Worm (Caenorhabditis elegans) whole organism, young adult: ENCODE results near the gene pot-1.

Experiments
- B0019.2 ChIP-seq: fragments of 200-800 bp; sonication (Bioruptor generic); conservative IDR thresholded peaks from 2 replicates; pipeline ENCODE4 v1.3.6; 2022; ENCODE audit warnings: missing genetic modification reagents, missing genetic modification characterization, missing compliant biosample characterization
- B0261.1 ChIP-seq: sonication (generic microtip); optimal IDR thresholded peaks from 2 replicates; lab custom pipeline; 2016; ENCODE audit warnings: mild to moderate bottlenecking, missing genetic modification characterization, moderate library complexity, missing compliant biosample characterization
- C06A6.2 ChIP-seq: fragments of 200-800 bp; sonication (Bioruptor generic); conservative IDR thresholded peaks from 2 replicates; pipeline ENCODE4 v1.3.6; 2022; ENCODE audit warnings: missing genetic modification characterization, missing compliant biosample characterization
- C17E4.6 ChIP-seq: fragments of 200-800 bp; sonication (Bioruptor generic); IDR thresholded peaks from 2 replicates; pipeline ENCODE4 v1.3.6; 2022; ENCODE audit warnings: missing genetic modification reagents, missing genetic modification characterization, missing compliant biosample characterization
- F10E7.11 ChIP-seq: sonication (generic microtip); optimal IDR thresholded peaks from 2 replicates; lab custom pipeline; 2017; ENCODE audit warnings: mild to moderate bottlenecking, missing genetic modification characterization, moderate library complexity, missing compliant biosample characterization
- F23B12.7 ChIP-seq: sonication (generic microtip); optimal IDR thresholded peaks from 2 replicates; lab custom pipeline; 2017; ENCODE audit warnings: missing genetic modification characterization, mild to moderate bottlenecking, missing compliant biosample characterization, antibody characterized with exemption, moderate library complexity; ENCODE audit not compliant: insufficient read depth
- F39B2.1 ChIP-seq: fragments of 200-800 bp; sonication (Bioruptor generic); IDR thresholded peaks from 2 replicates; pipeline ENCODE4 v1.3.6; 2022; ENCODE audit warnings: missing genetic modification reagents, missing genetic modification characterization, missing compliant biosample characterization
- K11D2.4 ChIP-seq: fragments of 200-800 bp; sonication (Bioruptor generic); IDR thresholded peaks from 2 replicates; pipeline ENCODE4 v1.3.6; 2022; ENCODE audit warnings: missing genetic modification reagents, missing genetic modification characterization, missing compliant biosample characterization
- K12H6.12 ChIP-seq: fragments of 200-800 bp; sonication (Bioruptor generic); optimal IDR thresholded peaks from 2 replicates; lab custom pipeline; 2018; ENCODE audit warnings: mild to moderate bottlenecking, missing genetic modification characterization, missing compliant biosample characterization
- T26A5.8 ChIP-seq: sonication (generic microtip); optimal IDR thresholded peaks from 2 replicates; lab custom pipeline; 2016; ENCODE audit warnings: missing genetic modification characterization, missing compliant biosample characterization
- attf-3 ChIP-seq: fragments of 200-800 bp; sonication (Bioruptor generic); conservative IDR thresholded peaks from 2 replicates; pipeline ENCODE4 v1.3.6; 2022; ENCODE audit warnings: missing genetic modification reagents, missing genetic modification characterization, missing compliant biosample characterization
- attf-5 ChIP-seq: fragments of 200-800 bp; sonication (Bioruptor generic); optimal IDR thresholded peaks from 2 replicates; lab custom pipeline; 2018; ENCODE audit warnings: mild to moderate bottlenecking, missing genetic modification characterization, missing compliant biosample characterization
- attf-6 ChIP-seq: fragments of 200-800 bp; sonication (Bioruptor generic); IDR thresholded peaks from 2 replicates; pipeline ENCODE4 v1.3.6; 2022; ENCODE audit warnings: missing genetic modification reagents, missing genetic modification characterization, missing compliant biosample characterization
- ccch-3 ChIP-seq: fragments of 200-800 bp; sonication (Bioruptor generic); optimal IDR thresholded peaks from 2 replicates; lab custom pipeline; 2018; ENCODE audit warnings: mild to moderate bottlenecking, missing genetic modification characterization, missing compliant biosample characterization
- cebp-2 ChIP-seq: fragments of 200-800 bp; sonication (Bioruptor generic); IDR thresholded peaks from 2 replicates; pipeline ENCODE4 v1.3.6; 2022; ENCODE audit warnings: missing genetic modification characterization, missing compliant biosample characterization
- ceh-100 ChIP-seq: fragments of 200-800 bp; sonication (Bioruptor generic); IDR thresholded peaks from 2 replicates; pipeline ENCODE4 v1.3.6; 2022; ENCODE audit warnings: missing genetic modification reagents, missing genetic modification characterization, missing compliant biosample characterization
- dpff-1 ChIP-seq: sonication (generic microtip); optimal IDR thresholded peaks from 2 replicates; lab custom pipeline; 2017; ENCODE audit warnings: mild to moderate bottlenecking, missing genetic modification characterization, missing compliant biosample characterization
- dpl-1 ChIP-seq: fragments of 150-350 bp; optimal IDR thresholded peaks from 2 replicates; lab custom pipeline; 2014; ENCODE audit warnings: missing biosample characterization, missing genetic modification reagents, missing genetic modification characterization
- egl-18 ChIP-seq: fragments of 200-800 bp; sonication (Bioruptor generic); IDR thresholded peaks from 2 replicates; pipeline ENCODE4 v1.3.6; 2022; ENCODE audit warnings: missing genetic modification reagents, missing genetic modification characterization, missing compliant biosample characterization
- egl-44 ChIP-seq: fragments of 200-800 bp; sonication (Bioruptor generic); IDR thresholded peaks from 2 replicates; pipeline ENCODE4 v1.3.6; 2022; ENCODE audit warnings: missing genetic modification reagents, missing genetic modification characterization, missing compliant biosample characterization
- fkh-3 ChIP-seq: sonication (generic microtip); optimal IDR thresholded peaks from 2 replicates; lab custom pipeline; 2016; ENCODE audit warnings: mild to moderate bottlenecking, missing genetic modification characterization, missing compliant biosample characterization
- hlh-12 ChIP-seq: sonication (generic microtip); optimal IDR thresholded peaks from 2 replicates; lab custom pipeline; 2016; ENCODE audit warnings: missing genetic modification characterization, missing compliant biosample characterization
- hlh-26 ChIP-seq: fragments of 200-800 bp; sonication (Bioruptor generic); conservative IDR thresholded peaks from 2 replicates; pipeline ENCODE4 v1.3.6; 2022; ENCODE audit warnings: missing genetic modification reagents, missing genetic modification characterization, missing compliant biosample characterization
- hmg-1.2 ChIP-seq: fragments of 200-800 bp; sonication (Bioruptor generic); IDR thresholded peaks from 2 replicates; pipeline ENCODE4 v1.3.6; 2022; ENCODE audit warnings: missing genetic modification reagents, missing genetic modification characterization, missing compliant biosample characterization
- hsf-1 ChIP-seq: fragments of 200-800 bp; sonication (Bioruptor generic); IDR thresholded peaks from 2 replicates; pipeline ENCODE4 v1.3.6; 2022; ENCODE audit warnings: missing genetic modification reagents, missing genetic modification characterization, missing compliant biosample characterization
- let-526 ChIP-seq: fragments of 200-800 bp; sonication (Bioruptor generic); IDR thresholded peaks from 2 replicates; pipeline ENCODE4 v1.3.6; 2022; ENCODE audit warnings: missing genetic modification reagents, missing genetic modification characterization, missing compliant biosample characterization
- lin-26 ChIP-seq: fragments of 200-800 bp; sonication (Bioruptor generic); IDR thresholded peaks from 2 replicates; pipeline ENCODE4 v1.3.6; 2022; ENCODE audit warnings: missing genetic modification reagents, missing genetic modification characterization, missing compliant biosample characterization
- lin-40 ChIP-seq: sonication (generic microtip); optimal IDR thresholded peaks from 2 replicates; lab custom pipeline; 2016; ENCODE audit warnings: missing genetic modification characterization, mild to moderate bottlenecking, missing compliant biosample characterization, missing genotype, missing genetic modification reagents
- lir-1 ChIP-seq: fragments of 200-800 bp; sonication (Bioruptor generic); conservative IDR thresholded peaks from 2 replicates; pipeline ENCODE4 v1.3.6; 2022; ENCODE audit warnings: missing genetic modification reagents, missing genetic modification characterization, missing compliant biosample characterization
- lsl-1 ChIP-seq: fragments of 200-800 bp; sonication (Bioruptor generic); optimal IDR thresholded peaks from 2 replicates; lab custom pipeline; 2018; ENCODE audit warnings: mild to moderate bottlenecking, missing genetic modification characterization, moderate library complexity, missing compliant biosample characterization
- lsy-27 ChIP-seq: sonication (generic microtip); optimal IDR thresholded peaks from 2 replicates; lab custom pipeline; 2017; ENCODE audit warnings: missing genetic modification characterization, mild to moderate bottlenecking, missing compliant biosample characterization, antibody characterized with exemption, missing genotype, borderline replicate concordance; ENCODE audit not compliant: insufficient read depth
- madf-10 ChIP-seq: sonication (generic microtip); optimal IDR thresholded peaks from 2 replicates; lab custom pipeline; 2016; ENCODE audit warnings: mild to moderate bottlenecking, missing genetic modification characterization, missing compliant biosample characterization
- madf-3 ChIP-seq: fragments of 200-800 bp; sonication (Bioruptor generic); IDR thresholded peaks from 2 replicates; pipeline ENCODE4 v1.3.6; 2022; ENCODE audit warnings: missing genetic modification reagents, missing genetic modification characterization, missing compliant biosample characterization
- mcd-1 ChIP-seq: fragments of 200-800 bp; sonication (Bioruptor generic); IDR thresholded peaks from 2 replicates; pipeline ENCODE4 v1.3.6; 2022; ENCODE audit warnings: missing genetic modification reagents, missing genetic modification characterization, missing compliant biosample characterization
- nfya-1 ChIP-seq: sonication (generic microtip); optimal IDR thresholded peaks from 2 replicates; lab custom pipeline; 2017; ENCODE audit warnings: antibody characterized with exemption, missing compliant biosample characterization, missing genetic modification characterization, borderline replicate concordance; ENCODE audit not compliant: insufficient read depth
- nfya-2 ChIP-seq: fragments of 200-800 bp; sonication (Bioruptor generic); IDR thresholded peaks from 2 replicates; pipeline ENCODE4 v1.3.6; 2022; ENCODE audit warnings: missing genetic modification reagents, missing genetic modification characterization, missing compliant biosample characterization
- nhr-80 ChIP-seq: sonication (generic microtip); optimal IDR thresholded peaks from 2 replicates; lab custom pipeline; 2016; ENCODE audit warnings: missing genetic modification characterization, missing compliant biosample characterization
- nhr-90 ChIP-seq: sonication (generic microtip); optimal IDR thresholded peaks from 2 replicates; lab custom pipeline; 2016; ENCODE audit warnings: missing genotype, mild to moderate bottlenecking, missing genetic modification characterization, missing compliant biosample characterization
- pbrm-1 ChIP-seq: fragments of 200-800 bp; sonication (Bioruptor generic); IDR thresholded peaks from 2 replicates; pipeline ENCODE4 v1.3.6; 2022; ENCODE audit warnings: missing genetic modification reagents, missing genetic modification characterization, missing compliant biosample characterization
- pha-4 ChIP-seq: fragments of 150-350 bp; sonication (generic microtip); optimal IDR thresholded peaks from 2 replicates; lab custom pipeline; 2014; ENCODE audit warnings: missing biosample characterization, missing genetic modification reagents, missing genetic modification characterization
- repo-1 ChIP-seq: sonication (generic microtip); optimal IDR thresholded peaks from 2 replicates; lab custom pipeline; 2017; ENCODE audit warnings: mild to moderate bottlenecking, missing genetic modification characterization, missing compliant biosample characterization
- snpc-1.1 ChIP-seq: sonication (generic microtip); optimal IDR thresholded peaks from 2 replicates; lab custom pipeline; 2017; ENCODE audit warnings: missing genetic modification characterization, mild to moderate bottlenecking, missing compliant biosample characterization, antibody characterized with exemption, moderate library complexity, missing genotype, missing genetic modification reagents; ENCODE audit not compliant: insufficient read depth
- snpc-1.3 ChIP-seq: sonication (generic microtip); optimal IDR thresholded peaks from 2 replicates; lab custom pipeline; 2017; ENCODE audit warnings: missing genetic modification characterization, mild to moderate bottlenecking, missing compliant biosample characterization, antibody characterized with exemption, moderate library complexity, missing genotype, missing genetic modification reagents; ENCODE audit not compliant: insufficient read depth
- snpc-4 ChIP-seq, 5 experiments: fragments of 150-350 bp in 1 of 5; sonication (generic microtip) in 4 of 5; optimal IDR thresholded peaks; 2 replicates each; lab custom pipeline; 2014 to 2018; ENCODE audit warnings: missing genetic modification characterization in 5 of 5, missing biosample characterization in 3 of 5, antibody characterized with exemption in 2 of 5, mild to moderate bottlenecking in 2 of 5, missing compliant biosample characterization in 2 of 5, missing genotype in 2 of 5, moderate library complexity in 2 of 5, missing genetic modification reagents in 1 of 5
- somi-1 ChIP-seq: fragments of 200-800 bp; sonication (Bioruptor generic); optimal IDR thresholded peaks from 2 replicates; lab custom pipeline; 2018; ENCODE audit warnings: mild to moderate bottlenecking, missing genetic modification characterization, missing compliant biosample characterization
- tlf-1 ChIP-seq: fragments of 200-800 bp; sonication (Bioruptor generic); optimal IDR thresholded peaks from 2 replicates; lab custom pipeline; 2018; ENCODE audit warnings: mild to moderate bottlenecking, missing genetic modification characterization, missing compliant biosample characterization
- ztf-26 ChIP-seq: sonication (generic microtip); optimal IDR thresholded peaks from 2 replicates; lab custom pipeline; 2017; ENCODE audit warnings: missing genetic modification characterization, missing compliant biosample characterization
- ztf-6 ChIP-seq: fragments of 200-800 bp; sonication (Bioruptor generic); IDR thresholded peaks from 2 replicates; pipeline ENCODE4 v1.3.6; 2022; ENCODE audit warnings: missing genetic modification reagents, missing genetic modification characterization, missing compliant biosample characterization

pot-1 gene

DNA sequence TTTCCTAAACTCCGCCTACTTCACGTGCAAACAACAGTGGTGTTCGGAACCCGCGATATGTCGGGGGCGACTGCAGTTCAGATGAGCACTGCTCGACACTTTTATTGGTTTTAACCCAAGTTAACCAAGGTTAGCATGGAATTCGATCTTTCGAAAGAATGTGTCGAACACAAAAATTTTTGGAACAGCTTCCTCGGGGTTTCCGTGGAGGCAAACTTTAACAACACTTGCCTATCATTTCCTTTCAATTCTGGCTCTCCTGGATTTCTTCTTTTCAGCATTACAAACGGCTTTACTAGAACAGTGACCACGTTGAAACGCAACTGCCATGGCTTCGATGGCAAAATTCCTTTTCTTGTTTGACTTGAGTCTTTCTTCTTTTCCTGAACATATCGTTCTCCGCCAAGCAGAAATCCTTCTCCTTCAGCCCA, 7.8 kb upstream of the pot-1 start (continued):
- TF ChIP-seq mcd-1 (GFP tag; lab: Robert Waterston, UW): peak; percentile 65
- TF ChIP-seq egl-18 (GFP tag; lab: Robert Waterston, UW): 0 out of 2 replicates have a peak, but pooled peaks have one; percentile 32
- TF ChIP-seq K12H6.12 (tag; lab: Kevin White, UChicago): no peak
- peak; percentile 21 for TF ChIP-seq attf-5 (GFP tag; lab: Kevin White, UChicago)
- peak; percentile 76 for TF ChIP-seq tlf-1
- peak; percentile 70 for TF ChIP-seq lsl-1 (GFP tag; lab: Kevin White, UChicago)
- TF ChIP-seq nhr-80 (tag; lab: Kevin White, UChicago): peak; percentile 63
- TF ChIP-seq T26A5.8 (tag; lab: Kevin White, UChicago): peak; percentile 13
- peak; percentile 1 for TF ChIP-seq ztf-26 (tag; lab: Kevin White, UChicago)
- TF ChIP-seq let-526 (GFP tag; lab: Robert Waterston, UW): no peak
- peak; percentile 61; the same call in 1 of the 2 replicates for TF ChIP-seq attf-3
- TF ChIP-seq dpff-1 (tag; lab: Kevin White, UChicago): peak; percentile 90
- TF ChIP-seq snpc-4 (GFP tag; optimal IDR thresholded peaks at IDR 0.05; lab: Kevin White, UChicago): peak; percentile 98
- peak; percentile 98 to 100 (median 99) for TF ChIP-seq snpc-4 (tag; optimal IDR thresholded peaks at IDR 0.05; lab: Kevin White, UChicago)
- peak; percentile 67 for TF ChIP-seq lin-26
- no peak for TF ChIP-seq somi-1
- TF ChIP-seq fkh-3 (tag; lab: Kevin White, UChicago): peak; percentile 92
- no peak for TF ChIP-seq dpl-1 (GFP tag; lab: Kevin White, UChicago)
- peak; percentile 49; the same call in 1 of the 2 replicates for TF ChIP-seq lir-1 (GFP tag; lab: Robert Waterston, UW)
- TF ChIP-seq snpc-1.3 (tag; lab: Kevin White, UChicago): peak; percentile 95
- TF ChIP-seq repo-1 (tag; lab: Kevin White, UChicago): peak; percentile 89
- no peak for TF ChIP-seq F39B2.1
- peak; percentile 51; the same call in 1 of the 2 replicates for TF ChIP-seq C17E4.6 (GFP tag; lab: Robert Waterston, UW)
- TF ChIP-seq ztf-6 (GFP tag; lab: Robert Waterston, UW): no peak
- TF ChIP-seq B0019.2: no peak
- TF ChIP-seq egl-44 (GFP tag; lab: Robert Waterston, UW): 0 out of 2 replicates have a peak, but pooled peaks have one; percentile 18
- peak; percentile 97 for TF ChIP-seq attf-6 (GFP tag; lab: Robert Waterston, UW)
- TF ChIP-seq lin-40 (tag; lab: Kevin White, UChicago): peak; percentile 43
- TF ChIP-seq cebp-2 (GFP tag; lab: Robert Waterston, UW): no peak
- peak; percentile 3 for TF ChIP-seq B0261.1
- TF ChIP-seq hmg-1.2 (GFP tag; lab: Robert Waterston, UW): peak; percentile 93
- peak; percentile 75 for TF ChIP-seq F23B12.7
- no peak for TF ChIP-seq K11D2.4
- no peak for TF ChIP-seq ccch-3
- peak; percentile 67 for TF ChIP-seq madf-10 (tag; lab: Kevin White, UChicago)
- TF ChIP-seq lsy-27: peak; percentile 21

DNA sequence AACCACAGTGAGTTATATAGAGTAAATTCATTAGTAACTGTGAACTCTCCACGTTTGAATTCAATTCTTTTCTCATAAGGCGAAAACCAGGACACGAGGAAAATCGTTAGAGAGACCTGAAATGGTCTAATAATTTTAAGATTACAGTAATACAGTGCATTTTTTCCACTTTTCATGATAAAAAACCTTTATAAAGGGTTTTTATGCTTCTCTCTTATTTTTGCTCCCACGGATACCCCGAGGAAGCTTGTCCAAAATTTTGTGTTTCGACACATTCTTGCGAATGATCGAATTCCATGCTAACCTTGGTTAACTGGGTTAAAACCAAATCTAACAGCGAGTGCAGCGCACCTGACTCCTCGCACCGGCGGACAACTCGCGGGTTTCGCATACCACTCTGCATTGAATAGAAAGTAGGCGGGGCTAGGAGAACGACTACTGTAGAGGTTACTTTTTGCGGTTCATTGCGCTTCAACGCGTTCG, 6.8 kb upstream of the pot-1 start:
- TF ChIP-seq pha-4 (tag; lab: Kevin White, UChicago): no peak
- TF ChIP-seq F10E7.11 (tag; lab: Kevin White, UChicago): no peak
- TF ChIP-seq pbrm-1 (GFP tag; lab: Robert Waterston, UW): peak; percentile 94
- peak; percentile 98 for TF ChIP-seq snpc-1.1 (tag; lab: Kevin White, UChicago)
- no peak for TF ChIP-seq hlh-26 (GFP tag; lab: Robert Waterston, UW)
- no peak for TF ChIP-seq nhr-90 (tag; lab: Kevin White, UChicago)
- no peak for TF ChIP-seq ccch-3
- TF ChIP-seq madf-3 (GFP tag; lab: Robert Waterston, UW): peak; percentile 50; the same call in 1 of the 2 replicates
- TF ChIP-seq nfya-2: no peak
- TF ChIP-seq K11D2.4: no peak
- TF ChIP-seq hlh-12 (tag; lab: Kevin White, UChicago): no peak
- 0 out of 2 replicates have a peak, but pooled peaks have one; percentile 9 for TF ChIP-seq ceh-100 (GFP tag; lab: Robert Waterston, UW)
- no peak for TF ChIP-seq nfya-1 (tag; lab: Kevin White, UChicago)
- TF ChIP-seq snpc-1.3 (tag; lab: Kevin White, UChicago): peak; percentile 89
- TF ChIP-seq C06A6.2 (GFP tag; lab: Robert Waterston, UW): no peak
- peak; percentile 43; the same call in 1 of the 2 replicates for TF ChIP-seq hsf-1 (GFP tag; lab: Robert Waterston, UW)
